Worm (Caenorhabditis elegans) whole organism, midembryonic: ENCODE results near the gene Y15E3A.3.

ENCODE experiments used
- T22C8.4 ChIP-seq: fragments of 200-800 bp; sonication (Bioruptor generic); IDR thresholded peaks from 2 replicates; pipeline ENCODE4 v1.3.6; 2022; ENCODE audit warnings: missing genetic modification characterization, missing compliant biosample characterization
- cog-1 ChIP-seq: sonication (generic microtip); optimal IDR thresholded peaks from 2 replicates; lab custom pipeline; 2016; ENCODE audit warnings: missing genetic modification characterization, missing compliant biosample characterization
- flt-1 ChIP-seq: fragments of 200-800 bp; sonication (Bioruptor generic); IDR thresholded peaks from 2 replicates; pipeline ENCODE4 v1.3.6; 2022; ENCODE audit warnings: missing genetic modification characterization, missing compliant biosample characterization
- klf-2 ChIP-seq: fragments of 200-800 bp; sonication (Bioruptor generic); conservative IDR thresholded peaks from 2 replicates; pipeline ENCODE4 v1.3.6; 2022; ENCODE audit warnings: missing genetic modification reagents, missing genetic modification characterization, missing compliant biosample characterization
- med-1 ChIP-seq: sonication (generic microtip); optimal IDR thresholded peaks from 2 replicates; lab custom pipeline; 2017; ENCODE audit warnings: missing genetic modification characterization, mild to moderate bottlenecking, missing compliant biosample characterization, antibody characterized with exemption, missing genetic modification reagents; ENCODE audit not compliant: insufficient read depth
- ref-1 ChIP-seq: fragments of 200-800 bp; sonication (Bioruptor generic); conservative IDR thresholded peaks from 2 replicates; pipeline ENCODE4 v1.3.6; 2022; ENCODE audit warnings: missing genetic modification reagents, missing genetic modification characterization, missing compliant biosample characterization
- tab-1 ChIP-seq: fragments of 200-800 bp; sonication (Bioruptor generic); IDR thresholded peaks from 2 replicates; pipeline ENCODE4 v1.3.6; 2022; ENCODE audit warnings: missing genetic modification characterization, missing compliant biosample characterization
- ztf-23 ChIP-seq: fragments of 200-800 bp; sonication (Bioruptor generic); IDR thresholded peaks from 2 replicates; pipeline ENCODE4 v1.3.6; 2022; ENCODE audit warnings: missing genetic modification reagents, missing genetic modification characterization, missing compliant biosample characterization
- ztf-29 ChIP-seq: fragments of 200-800 bp; sonication (Bioruptor generic); IDR thresholded peaks from 2 replicates; pipeline ENCODE4 v1.3.6; 2022; ENCODE audit warnings: missing genetic modification reagents, missing genetic modification characterization, missing compliant biosample characterization

ce11 chrX:15342092-15342491 is 16.5 kb upstream of the Y15E3A.3 start:
- no peak for TF ChIP-seq klf-2
- peak; percentile 15; the same call in 1 of the 2 replicates for TF ChIP-seq T22C8.4 (GFP tag; lab: Robert Waterston, UW)
- TF ChIP-seq flt-1 (GFP tag; lab: Robert Waterston, UW) = no peak
- no peak for TF ChIP-seq ztf-23 (GFP tag; lab: Robert Waterston, UW)
- TF ChIP-seq cog-1 (tag; lab: Kevin White, UChicago) = no peak
- no peak for TF ChIP-seq ref-1 (GFP tag; lab: Robert Waterston, UW)
- TF ChIP-seq tab-1 (GFP tag; lab: Robert Waterston, UW) = no peak
- TF ChIP-seq med-1 (GFP tag; lab: Kevin White, UChicago) = no peak
- no peak for TF ChIP-seq ztf-29
